Worm (Caenorhabditis elegans) whole organism, L1 larva: ENCODE data around the gene ell-1.

ENCODE experiments used
- C04F5.9 ChIP-seq: sonication (generic microtip); optimal IDR thresholded peaks from 2 replicates; lab custom pipeline; 2016; ENCODE audit warnings: missing genetic modification characterization, missing compliant biosample characterization
- C34B4.2 ChIP-seq: sonication (generic microtip); optimal IDR thresholded peaks from 2 replicates; lab custom pipeline; 2017; ENCODE audit warnings: mild to moderate bottlenecking, missing genetic modification characterization, missing compliant biosample characterization
- F16B12.6 ChIP-seq: fragments of 150-350 bp; optimal IDR thresholded peaks from 2 replicates; lab custom pipeline; 2014; ENCODE audit warnings: missing biosample characterization, missing genetic modification characterization
- aha-1 ChIP-seq: fragments of 150-350 bp; optimal IDR thresholded peaks from 2 replicates; lab custom pipeline; 2014; ENCODE audit warnings: missing biosample characterization, missing genetic modification characterization
- alr-1 ChIP-seq: fragments of 200-800 bp; sonication (Bioruptor generic); optimal IDR thresholded peaks from 2 replicates; lab custom pipeline; 2018; ENCODE audit warnings: borderline replicate concordance, mild to moderate bottlenecking, missing genetic modification characterization, missing compliant biosample characterization
- aly-2 ChIP-seq: fragments of 150-350 bp; optimal IDR thresholded peaks from 2 replicates; lab custom pipeline; 2014; ENCODE audit warnings: missing biosample characterization, missing genetic modification characterization
- blmp-1 ChIP-seq: fragments of 150-350 bp; optimal IDR thresholded peaks from 2 replicates; lab custom pipeline; 2014; ENCODE audit warnings: missing biosample characterization, missing genetic modification characterization
- ceh-8 ChIP-seq: fragments of 200-800 bp; sonication (Bioruptor generic); optimal IDR thresholded peaks from 2 replicates; lab custom pipeline; 2018; ENCODE audit warnings: mild to moderate bottlenecking, missing genetic modification characterization, moderate library complexity, missing compliant biosample characterization
- ceh-88 ChIP-seq: fragments of 200-800 bp; sonication (Bioruptor generic); IDR thresholded peaks from 2 replicates; pipeline ENCODE4 v1.3.6; 2022; ENCODE audit warnings: missing genetic modification characterization, missing compliant biosample characterization
- ceh-90 ChIP-seq: sonication (generic microtip); optimal IDR thresholded peaks from 2 replicates; lab custom pipeline; 2016; ENCODE audit warnings: missing genetic modification characterization, missing compliant biosample characterization
- ces-1 ChIP-seq: fragments of 150-350 bp; optimal IDR thresholded peaks from 2 replicates; lab custom pipeline; 2014; ENCODE audit warnings: missing biosample characterization, missing genetic modification reagents, missing genetic modification characterization
- dpl-1 ChIP-seq, 3 experiments: fragments of 150-350 bp in 2 of 3; sonication (generic microtip) in 1 of 3; optimal IDR thresholded peaks; 2 replicates each; lab custom pipeline; 2014 to 2017; ENCODE audit warnings: missing biosample characterization in 3 of 3, missing genetic modification characterization in 3 of 3, missing genetic modification reagents in 3 of 3
- dsc-1 ChIP-seq: sonication (generic microtip); optimal IDR thresholded peaks from 2 replicates; lab custom pipeline; 2016; ENCODE audit warnings: mild to moderate bottlenecking, missing genetic modification characterization, missing compliant biosample characterization
- egl-13 ChIP-seq: sonication (generic microtip); optimal IDR thresholded peaks from 2 replicates; lab custom pipeline; 2016; ENCODE audit warnings: missing genotype, missing genetic modification reagents, missing genetic modification characterization, missing compliant biosample characterization
- egl-27 ChIP-seq, 2 experiments: fragments of 150-350 bp in 1 of 2; sonication (generic microtip); optimal IDR thresholded peaks; 3 replicates each; lab custom pipeline; 2017 to 2018; ENCODE audit warnings: missing biosample characterization in 2 of 2, missing genetic modification characterization in 2 of 2, missing genetic modification reagents in 2 of 2
- elt-2 ChIP-seq: sonication (generic microtip); optimal IDR thresholded peaks from 2 replicates; lab custom pipeline; 2016; ENCODE audit warnings: missing genetic modification characterization, mild to moderate bottlenecking, inconsistent platforms, missing compliant biosample characterization, missing genetic modification reagents
- fkh-4 ChIP-seq: sonication (generic microtip); optimal IDR thresholded peaks from 2 replicates; lab custom pipeline; 2016; ENCODE audit warnings: missing compliant biosample characterization, missing genetic modification characterization, borderline replicate concordance
- fkh-8 ChIP-seq: sonication (generic microtip); optimal IDR thresholded peaks from 2 replicates; lab custom pipeline; 2016; ENCODE audit warnings: mild to moderate bottlenecking, missing genetic modification characterization, missing compliant biosample characterization
- fos-1 ChIP-seq: fragments of 150-350 bp; optimal IDR thresholded peaks from 2 replicates; lab custom pipeline; 2014; ENCODE audit warnings: missing biosample characterization, missing genetic modification characterization
- hlh-17 ChIP-seq: fragments of 200-800 bp; sonication (Bioruptor generic); optimal IDR thresholded peaks from 2 replicates; lab custom pipeline; 2018; ENCODE audit warnings: missing genetic modification characterization, mild to moderate bottlenecking, missing compliant biosample characterization, moderate library complexity, borderline replicate concordance
- hlh-4 ChIP-seq: sonication (generic microtip); optimal IDR thresholded peaks from 2 replicates; lab custom pipeline; 2016; ENCODE audit warnings: mild to moderate bottlenecking, missing genetic modification characterization, missing compliant biosample characterization
- hpl-2 ChIP-seq: fragments of 150-350 bp; optimal IDR thresholded peaks from 2 replicates; lab custom pipeline; 2014; ENCODE audit warnings: missing biosample characterization, missing genetic modification reagents, missing genetic modification characterization
- irx-1 ChIP-seq: sonication (generic microtip); optimal IDR thresholded peaks from 2 replicates; lab custom pipeline; 2016; ENCODE audit warnings: missing genetic modification characterization, missing compliant biosample characterization
- lin-13 ChIP-seq: fragments of 150-350 bp; optimal IDR thresholded peaks from 2 replicates; lab custom pipeline; 2014; ENCODE audit warnings: missing biosample characterization, missing genetic modification reagents, missing genetic modification characterization
- lin-15B ChIP-seq: fragments of 150-350 bp; sonication (generic microtip); optimal IDR thresholded peaks from 3 replicates; lab custom pipeline; 2014; ENCODE audit warnings: missing biosample characterization, missing genetic modification characterization
- mab-9 ChIP-seq: fragments of 200-800 bp; sonication (Bioruptor generic); IDR thresholded peaks from 2 replicates; pipeline ENCODE4 v1.3.6; 2022; ENCODE audit warnings: missing genetic modification reagents, missing genetic modification characterization, missing compliant biosample characterization
- mdl-1 ChIP-seq, 2 experiments: fragments of 150-350 bp; optimal IDR thresholded peaks; 2 replicates each; lab custom pipeline; 2014 to 2017; ENCODE audit warnings: missing biosample characterization in 2 of 2, missing genetic modification characterization in 2 of 2, inconsistent platforms in 1 of 2
- mef-2 ChIP-seq: fragments of 150-350 bp; optimal IDR thresholded peaks from 2 replicates; lab custom pipeline; 2014; ENCODE audit warnings: missing biosample characterization, missing genetic modification characterization
- nhr-11 ChIP-seq: fragments of 150-350 bp; optimal IDR thresholded peaks from 2 replicates; lab custom pipeline; 2014; ENCODE audit warnings: missing biosample characterization, missing genetic modification characterization
- nhr-20 ChIP-seq: sonication (generic microtip); optimal IDR thresholded peaks from 2 replicates; lab custom pipeline; 2016; ENCODE audit warnings: mild to moderate bottlenecking, missing genetic modification characterization, missing compliant biosample characterization
- nhr-237 ChIP-seq: fragments of 150-350 bp; optimal IDR thresholded peaks from 2 replicates; lab custom pipeline; 2014; ENCODE audit warnings: missing biosample characterization, missing genetic modification characterization
- nhr-28 ChIP-seq: fragments of 150-350 bp; optimal IDR thresholded peaks from 2 replicates; lab custom pipeline; 2014; ENCODE audit warnings: missing biosample characterization, missing genetic modification characterization
- nhr-71 ChIP-seq: sonication (generic microtip); optimal IDR thresholded peaks from 2 replicates; lab custom pipeline; 2016; ENCODE audit warnings: mild to moderate bottlenecking, missing genetic modification characterization, moderate library complexity, missing compliant biosample characterization
- nhr-76 ChIP-seq: sonication (generic microtip); optimal IDR thresholded peaks from 2 replicates; lab custom pipeline; 2017; ENCODE audit warnings: missing biosample characterization, missing genetic modification characterization
- pag-3 ChIP-seq: sonication (generic microtip); optimal IDR thresholded peaks from 2 replicates; lab custom pipeline; 2017; ENCODE audit warnings: missing genetic modification characterization, mild to moderate bottlenecking, missing compliant biosample characterization, antibody characterized with exemption, borderline replicate concordance; ENCODE audit not compliant: insufficient read depth
- rnt-1 ChIP-seq: sonication (generic microtip); optimal IDR thresholded peaks from 2 replicates; lab custom pipeline; 2016; ENCODE audit warnings: mild to moderate bottlenecking, missing genetic modification characterization, moderate library complexity, missing compliant biosample characterization
- skn-1 ChIP-seq: fragments of 150-350 bp; optimal IDR thresholded peaks from 2 replicates; lab custom pipeline; 2014; ENCODE audit warnings: missing biosample characterization, missing genetic modification characterization
- sox-4 ChIP-seq: sonication (generic microtip); optimal IDR thresholded peaks from 2 replicates; lab custom pipeline; 2016; ENCODE audit warnings: missing genetic modification characterization, missing compliant biosample characterization
- sptf-1 ChIP-seq: fragments of 150-350 bp; optimal IDR thresholded peaks from 2 replicates; lab custom pipeline; 2014; ENCODE audit warnings: missing biosample characterization, missing genetic modification characterization
- sup-37 ChIP-seq: fragments of 200-800 bp; sonication (Bioruptor generic); optimal IDR thresholded peaks from 2 replicates; lab custom pipeline; 2018; ENCODE audit warnings: mild to moderate bottlenecking, missing genetic modification characterization, missing compliant biosample characterization
- swsn-7 ChIP-seq: sonication (generic microtip); optimal IDR thresholded peaks from 2 replicates; lab custom pipeline; 2016; ENCODE audit warnings: missing genetic modification characterization, missing compliant biosample characterization
- tbx-2 ChIP-seq: sonication (generic microtip); optimal IDR thresholded peaks from 2 replicates; lab custom pipeline; 2016; ENCODE audit warnings: missing genetic modification characterization, missing compliant biosample characterization
- tlp-1 ChIP-seq: fragments of 150-350 bp; optimal IDR thresholded peaks from 2 replicates; lab custom pipeline; 2014; ENCODE audit warnings: missing biosample characterization, missing genetic modification characterization
- unc-30 ChIP-seq: sonication (generic microtip); optimal IDR thresholded peaks from 2 replicates; lab custom pipeline; 2017; ENCODE audit warnings: missing biosample characterization, missing genetic modification characterization
- unc-62 ChIP-seq: fragments of 150-350 bp; optimal IDR thresholded peaks from 2 replicates; lab custom pipeline; 2014; ENCODE audit warnings: missing biosample characterization, missing genetic modification reagents, missing genetic modification characterization
- xbp-1 ChIP-seq: sonication (generic microtip); optimal IDR thresholded peaks from 2 replicates; lab custom pipeline; 2016; ENCODE audit warnings: missing genetic modification characterization, missing compliant biosample characterization
- zag-1 ChIP-seq: fragments of 150-350 bp; optimal IDR thresholded peaks from 2 replicates; lab custom pipeline; 2014; ENCODE audit warnings: missing biosample characterization, missing genetic modification characterization
- ztf-11 ChIP-seq, 2 experiments: sonication (generic microtip); optimal IDR thresholded peaks; 2 replicates each; lab custom pipeline; 2016 to 2017; ENCODE audit warnings: missing genetic modification characterization in 2 of 2, missing biosample characterization in 1 of 2, missing compliant biosample characterization in 1 of 2
- ztf-4 ChIP-seq: fragments of 150-350 bp; optimal IDR thresholded peaks from 2 replicates; lab custom pipeline; 2014; ENCODE audit warnings: missing biosample characterization, missing genetic modification characterization

The ell-1 gene

DNA sequence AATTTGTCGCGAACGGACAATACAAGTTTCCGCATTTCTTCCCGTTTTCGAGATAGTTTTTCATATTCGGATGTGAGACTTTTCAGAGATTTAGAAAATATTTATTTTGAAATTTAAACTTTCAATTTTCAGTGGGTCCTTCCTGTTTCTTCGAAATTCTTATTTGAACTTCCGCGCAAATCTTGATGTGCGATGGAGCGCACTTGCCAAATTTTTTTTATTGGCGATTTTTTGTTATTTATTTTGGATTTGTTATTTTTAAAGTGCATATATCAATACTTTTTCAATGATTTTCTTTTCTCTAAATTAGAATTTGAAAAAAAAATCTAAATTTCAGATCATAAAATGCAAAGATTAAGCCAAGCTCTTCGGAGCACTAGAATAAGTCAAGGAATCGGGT lies 36.9 kb upstream of the ell-1 start, which contains the start of gene sars-2 (continued):
- TF ChIP-seq hlh-17 (GFP tag; lab: Kevin White, UChicago) = no peak
- TF ChIP-seq nhr-76 (tag; lab: Kevin White, UChicago) = no peak
- peak; percentile 27 for TF ChIP-seq swsn-7 (tag; lab: Kevin White, UChicago)
- peak; percentile 44 for TF ChIP-seq rnt-1 (tag; lab: Kevin White, UChicago)
- no peak for TF ChIP-seq ztf-11 (tag; optimal IDR thresholded peaks at IDR 0.05; lab: Kevin White, UChicago)
- no peak for TF ChIP-seq fkh-4 (tag; lab: Kevin White, UChicago)
- no peak for TF ChIP-seq nhr-237 (tag; lab: Kevin White, UChicago)
- no peak for TF ChIP-seq tlp-1 (tag; lab: Kevin White, UChicago)
- TF ChIP-seq C34B4.2 (tag; lab: Kevin White, UChicago) = no peak
- no peak for TF ChIP-seq alr-1 (tag; lab: Kevin White, UChicago)
- TF ChIP-seq sptf-1 (tag; lab: Kevin White, UChicago) = no peak
- peak; percentile 50 for TF ChIP-seq dsc-1 (tag; lab: Kevin White, UChicago)
- TF ChIP-seq ceh-88 (GFP tag; lab: Robert Waterston, UW) = no peak
- no peak for TF ChIP-seq elt-2
- no peak for TF ChIP-seq unc-62
- TF ChIP-seq lin-15B (tag; lab: Kevin White, UChicago) = peak; percentile 49
- TF ChIP-seq ceh-8 (GFP tag; lab: Kevin White, UChicago) = no peak
- peak; percentile 85 to 94 (median 90) for TF ChIP-seq dpl-1 (GFP tag; optimal IDR thresholded peaks at IDR 0.05; lab: Kevin White, UChicago)
- no peak for TF ChIP-seq egl-27 (tag; optimal IDR thresholded peaks at IDR 0.05; lab: Kevin White, UChicago)
- TF ChIP-seq zag-1 = no peak
- no peak for TF ChIP-seq mdl-1 (tag; optimal IDR thresholded peaks at IDR 0.05; lab: Kevin White, UChicago)
- no peak for TF ChIP-seq egl-13 (tag; lab: Kevin White, UChicago)
- TF ChIP-seq skn-1 = peak; percentile 69
- TF ChIP-seq fkh-8 (tag; lab: Kevin White, UChicago) = no peak
- peak; percentile 46 for TF ChIP-seq nhr-71
- no peak for TF ChIP-seq hpl-2 (GFP tag; lab: Kevin White, UChicago)
- peak; percentile 1 for TF ChIP-seq F16B12.6 (tag; lab: Kevin White, UChicago)
- no peak for TF ChIP-seq blmp-1 (tag; lab: Kevin White, UChicago)
- no peak for TF ChIP-seq hlh-4 (tag; lab: Kevin White, UChicago)
- no peak for TF ChIP-seq sup-37 (GFP tag; lab: Kevin White, UChicago)

DNA sequence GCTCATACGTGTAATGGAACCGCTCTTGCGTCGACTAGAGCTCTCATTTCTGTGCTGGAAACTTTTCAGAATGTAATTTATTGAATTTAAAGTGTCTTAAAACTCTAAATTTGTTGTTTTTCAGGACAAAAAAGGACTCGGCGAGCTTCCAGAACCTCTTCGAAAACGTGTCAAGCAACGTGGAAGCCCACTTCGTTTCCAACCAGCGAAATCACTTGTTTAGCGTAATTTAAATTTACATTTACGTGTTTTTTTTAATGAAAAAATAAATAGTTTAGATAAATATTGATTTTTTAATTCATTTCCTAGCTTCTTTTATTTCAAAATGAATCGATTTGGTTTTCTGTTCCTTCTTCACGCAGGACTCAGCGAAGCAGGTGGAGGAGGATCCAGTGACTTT lies 34.6 kb upstream of the ell-1 start, which contains the start of gene F55F10.3:
Gene F55F10.3 (plus strand): TSS at position 301 of the 400 bp plus-strand sequence.
- TF ChIP-seq sox-4 (tag; lab: Kevin White, UChicago) (no peak), unc-30 (tag; lab: Kevin White, UChicago) (no peak), mef-2 (tag; lab: Kevin White, UChicago) (no peak), aly-2 (tag; lab: Kevin White, UChicago) (no peak), aha-1 (tag; lab: Kevin White, UChicago) (no peak), fos-1 (tag; lab: Kevin White, UChicago) (no peak), rnt-1 (tag; lab: Kevin White, UChicago) (no peak), sup-37 (GFP tag; lab: Kevin White, UChicago) (no peak), dpl-1 (GFP tag; optimal IDR thresholded peaks at IDR 0.05; lab: Kevin White, UChicago) (no peak), C34B4.2 (tag; lab: Kevin White, UChicago) (no peak), tbx-2 (no peak), ztf-11 (tag; optimal IDR thresholded peaks at IDR 0.05; lab: Kevin White, UChicago) (no peak), tlp-1 (tag; lab: Kevin White, UChicago) (no peak)

DNA sequence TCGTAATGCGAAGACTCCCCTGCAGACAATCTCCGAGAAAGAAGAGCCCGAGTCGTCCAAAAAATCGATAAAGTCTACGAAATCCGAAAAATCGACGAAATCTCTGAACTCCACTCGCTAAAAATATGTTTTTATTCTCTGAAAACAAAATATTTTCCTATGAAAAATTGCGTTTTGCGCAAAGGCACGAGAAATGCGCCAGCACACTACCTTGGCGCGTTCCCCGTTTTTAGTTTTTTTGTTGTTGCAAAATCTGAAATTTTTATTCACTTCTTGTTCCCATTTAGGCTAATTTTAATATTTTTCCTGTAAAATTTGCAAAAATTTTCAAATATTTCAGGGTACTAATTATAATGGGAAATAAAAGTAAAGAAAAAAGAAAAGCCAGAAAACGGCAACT lies 33.7 kb upstream of the ell-1 start, which contains the start of gene F55F10.1:
Gene F55F10.1 (plus strand): TSS at position 341 of the 400 bp plus-strand sequence.
- TF ChIP-seq ceh-90 = peak; percentile 29
- TF ChIP-seq irx-1 (tag; lab: Kevin White, UChicago) = peak; percentile 53
- TF ChIP-seq blmp-1 (tag; lab: Kevin White, UChicago) = no peak
- peak; percentile 15 for TF ChIP-seq lin-13
- peak; percentile 27 for TF ChIP-seq zag-1
- peak; percentile 20 for TF ChIP-seq C04F5.9 (tag; lab: Kevin White, UChicago)
- no peak for TF ChIP-seq ces-1 (GFP tag; lab: Kevin White, UChicago)
- TF ChIP-seq nhr-20 (tag; lab: Kevin White, UChicago) = peak; percentile 66
- TF ChIP-seq hpl-2 (GFP tag; lab: Kevin White, UChicago) = no peak
- TF ChIP-seq ztf-4 (tag; lab: Kevin White, UChicago) = no peak
- no peak for TF ChIP-seq pag-3 (tag; lab: Kevin White, UChicago)
- TF ChIP-seq ceh-88 (GFP tag; lab: Robert Waterston, UW) = no peak
- no peak for TF ChIP-seq nhr-28 (tag; lab: Kevin White, UChicago)
- TF ChIP-seq mab-9 (GFP tag; lab: Robert Waterston, UW) = no peak
- TF ChIP-seq xbp-1 (tag; lab: Kevin White, UChicago) = peak; percentile 79
- TF ChIP-seq nhr-11 (tag; lab: Kevin White, UChicago) = peak; percentile 38
- TF ChIP-seq nhr-237 (tag; lab: Kevin White, UChicago) = peak; percentile 12
